Fruit fly (Drosophila melanogaster): Measurements from ENCODE around the gene CG5644.

DNA sequence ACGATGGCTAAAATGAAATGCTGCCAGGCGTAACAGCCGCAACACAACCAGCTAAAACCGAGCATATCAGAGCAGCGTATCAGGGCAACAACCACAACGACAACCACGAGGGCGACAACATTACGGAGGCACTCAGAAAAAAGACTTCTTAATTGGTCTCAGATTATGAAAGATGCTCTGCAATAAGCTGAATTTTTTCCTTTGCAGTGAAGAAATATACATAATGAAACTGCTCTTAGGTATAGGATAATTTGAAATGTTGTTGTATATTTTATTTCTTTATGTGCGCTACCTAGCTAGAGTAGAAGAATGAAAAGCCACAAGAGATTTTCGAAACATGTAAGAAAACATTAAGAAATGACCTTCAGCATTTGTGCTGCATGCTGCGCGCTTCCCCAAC is 50.2 kb downstream of the CG5644 start:
- TF ChIP-seq psq (optimal IDR thresholded peaks at IDR 0.05) (no peak), Dll (optimal IDR thresholded peaks at IDR 0.05) (no peak), CG8478 (optimal IDR thresholded peaks at IDR 0.05) (no peak), pan (optimal IDR thresholded peaks at IDR 0.05) (no peak), usp (GFP tag; optimal IDR thresholded peaks at IDR 0.05) (no peak)

Data from whole organism.